Worm (Caenorhabditis elegans) whole organism, L4 larva: ENCODE data around the gene asp-3.
A peak's percentile ranks its signal among the peaks of the same experiment; 100 is the strongest.

ENCODE experiments used
- aly-2 ChIP-seq: sonication (generic microtip); optimal IDR thresholded peaks from 2 replicates; lab custom pipeline; 2018; ENCODE audit warnings: missing biosample characterization, missing genetic modification characterization
- ceh-82 ChIP-seq: sonication (generic microtip); optimal IDR thresholded peaks from 2 replicates; lab custom pipeline; 2017; ENCODE audit warnings: missing biosample characterization, missing genetic modification characterization
- daf-8 ChIP-seq: fragments of 200-800 bp; sonication (Bioruptor generic); IDR thresholded peaks from 2 replicates; pipeline ENCODE4 v1.3.6; 2022; ENCODE audit warnings: missing genetic modification characterization, missing compliant biosample characterization
- fos-1 ChIP-seq: fragments of 150-350 bp; optimal IDR thresholded peaks from 2 replicates; lab custom pipeline; 2014; ENCODE audit warnings: missing biosample characterization, missing genetic modification characterization
- madf-9 ChIP-seq: fragments of 200-800 bp; sonication (Bioruptor generic); conservative IDR thresholded peaks from 2 replicates; pipeline ENCODE4 v1.3.6; 2022; ENCODE audit warnings: missing genetic modification reagents, missing genetic modification characterization, missing compliant biosample characterization
- mdl-1 ChIP-seq, 2 experiments: fragments of 150-350 bp in 1 of 2; sonication (generic microtip) in 1 of 2; optimal IDR thresholded peaks; 2 replicates each; lab custom pipeline; 2014 to 2017; ENCODE audit warnings: missing biosample characterization in 2 of 2, missing genetic modification characterization in 2 of 2
- mdt-29 ChIP-seq: fragments of 200-800 bp; sonication (Bioruptor generic); IDR thresholded peaks from 2 replicates; pipeline ENCODE4 v1.3.6; 2022; ENCODE audit warnings: missing genetic modification reagents, missing genetic modification characterization, missing compliant biosample characterization
- mep-1 ChIP-seq: fragments of 150-350 bp; sonication (generic microtip); optimal IDR thresholded peaks from 3 replicates; lab custom pipeline; 2014; ENCODE audit warnings: missing biosample characterization, missing genetic modification characterization
- nhr-10 ChIP-seq: fragments of 150-350 bp; optimal IDR thresholded peaks from 2 replicates; lab custom pipeline; 2014; ENCODE audit warnings: missing biosample characterization, missing genetic modification characterization
- nhr-102 ChIP-seq: sonication (generic microtip); optimal IDR thresholded peaks from 2 replicates; lab custom pipeline; 2016; ENCODE audit warnings: mild to moderate bottlenecking, missing genetic modification characterization, moderate library complexity, missing compliant biosample characterization
- pha-4 ChIP-seq, 2 experiments: fragments of 150-350 bp in 1 of 2; fragments of 200-800 bp in 1 of 2; sonication (Bioruptor generic) in 1 of 2; IDR thresholded peaks in 1 of 2; optimal IDR thresholded peaks in 1 of 2; 2 replicates each; pipeline versions ENCODE4 v1.3.6 to Lab custom; 2014 to 2022; ENCODE audit warnings: missing genetic modification characterization in 2 of 2, missing genetic modification reagents in 2 of 2, missing biosample characterization in 1 of 2, missing compliant biosample characterization in 1 of 2

DNA sequence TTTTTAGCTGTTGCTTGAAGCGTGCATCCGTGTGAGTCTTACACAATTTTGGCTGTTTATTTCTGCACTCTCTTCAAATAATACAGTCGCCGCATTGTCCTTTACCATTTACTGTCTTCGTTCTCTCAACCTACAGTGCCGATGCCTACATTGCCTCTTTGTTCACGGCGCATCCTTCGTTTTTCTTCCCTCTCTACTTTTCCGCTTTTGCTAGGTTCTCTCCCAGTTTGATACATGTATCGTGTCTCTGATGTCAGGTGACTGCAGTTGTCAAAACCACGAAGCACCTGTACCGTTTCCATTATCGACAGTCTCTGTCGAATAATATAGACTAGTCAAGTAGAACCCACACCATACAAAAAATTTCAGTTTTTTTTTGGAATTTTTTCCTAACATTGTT lies 17.8 kb downstream of the asp-3 start:
- TF ChIP-seq pha-4 (GFP tag; IDR thresholded peaks at IDR 0.05; lab: Robert Waterston, UW) (peak; percentile 14; the same call in 1 of the 2 replicates), pha-4 (tag; optimal IDR thresholded peaks at IDR 0.05; lab: Kevin White, UChicago) (no peak), nhr-102 (no peak), mdl-1 (tag; optimal IDR thresholded peaks at IDR 0.05; lab: Kevin White, UChicago) (peak in 1 of 2 experiments; percentile 31), aly-2 (tag; lab: Kevin White, UChicago) (no peak), nhr-10 (tag; lab: Kevin White, UChicago) (no peak), ceh-82 (no peak), mdt-29 (GFP tag; lab: Robert Waterston, UW) (no peak), madf-9 (GFP tag; lab: Robert Waterston, UW) (no peak), daf-8 (GFP tag; lab: Robert Waterston, UW) (no peak), mep-1 (tag; lab: Kevin White, UChicago) (peak; percentile 53), fos-1 (tag; lab: Kevin White, UChicago) (no peak)
